Fruit fly (Drosophila melanogaster) whole organism, embryonic: ENCODE measurements around the gene CG5157.

Source experiments
- ATbp ChIP-seq: fragments of 200-800 bp; sonication (Bioruptor generic); optimal IDR thresholded peaks from 2 replicates; lab custom pipeline; 2017; ENCODE audit warnings: missing biosample characterization, mild to moderate bottlenecking, missing genetic modification characterization, missing genetic modification reagents
- CG10321 ChIP-seq: fragments of 200-800 bp; sonication (Bioruptor generic); IDR thresholded peaks from 2 replicates; pipeline ENCODE4 v1.3.6; 2022; ENCODE audit warnings: missing biosample characterization, missing genetic modification characterization
- CG10654 ChIP-seq: fragments of 200-800 bp; sonication (Bioruptor generic); optimal IDR thresholded peaks from 2 replicates; lab custom pipeline; 2016; ENCODE audit warnings: missing biosample characterization, missing genetic modification characterization
- CG10979 ChIP-seq: fragments of 200-800 bp; sonication (Bioruptor generic); optimal IDR thresholded peaks from 2 replicates; lab custom pipeline; 2018; ENCODE audit warnings: missing biosample characterization, mild to moderate bottlenecking, missing genetic modification characterization, moderate library complexity
- CG11504 ChIP-seq: fragments of 200-800 bp; sonication (Bioruptor generic); optimal IDR thresholded peaks from 3 replicates; lab custom pipeline; 2019; ENCODE audit warnings: missing biosample characterization, mild to moderate bottlenecking, missing genetic modification characterization, moderate library complexity
- CG14441 ChIP-seq: fragments of 200-800 bp; sonication (Bioruptor generic); IDR thresholded peaks from 2 replicates; pipeline ENCODE4 v1.3.6; 2022; ENCODE audit warnings: missing biosample characterization, missing genetic modification characterization
- CG14710 ChIP-seq: fragments of 200-800 bp; sonication (Bioruptor generic); optimal IDR thresholded peaks from 3 replicates; lab custom pipeline; 2019; ENCODE audit warnings: missing biosample characterization, mild to moderate bottlenecking, missing genetic modification characterization, moderate library complexity
- CG15073 ChIP-seq: fragments of 200-800 bp; sonication (Bioruptor generic); optimal IDR thresholded peaks from 2 replicates; lab custom pipeline; 2016; ENCODE audit warnings: missing biosample characterization, missing genetic modification characterization
- CG15479 ChIP-seq: fragments of 200-800 bp; sonication (Bioruptor generic); optimal IDR thresholded peaks from 3 replicates; lab custom pipeline; 2019; ENCODE audit warnings: missing biosample characterization, mild to moderate bottlenecking, missing genetic modification characterization, moderate library complexity
- CG17361 ChIP-seq: fragments of 200-800 bp; sonication (Bioruptor generic); IDR thresholded peaks from 3 replicates; pipeline ENCODE4 v1.3.6; 2022; ENCODE audit warnings: missing biosample characterization, missing genetic modification characterization
- CG18599 ChIP-seq: fragments of 200-800 bp; sonication (Bioruptor generic); optimal IDR thresholded peaks from 3 replicates; lab custom pipeline; 2017; ENCODE audit warnings: missing biosample characterization, missing genetic modification characterization, mild to moderate bottlenecking, moderate library complexity, missing genetic modification reagents
- CG2199 ChIP-seq: fragments of 200-800 bp; sonication (Bioruptor generic); IDR thresholded peaks from 3 replicates; pipeline ENCODE4 v1.3.6; 2022; ENCODE audit warnings: missing biosample characterization, missing genetic modification characterization
- CG4360 ChIP-seq: fragments of 200-800 bp; sonication (Bioruptor generic); IDR thresholded peaks from 2 replicates; pipeline ENCODE4 v1.3.6; 2022; ENCODE audit warnings: missing biosample characterization, missing genetic modification characterization
- CG43689 ChIP-seq: fragments of 200-800 bp; sonication (Bioruptor generic); IDR thresholded peaks from 2 replicates; pipeline ENCODE4 v1.3.6; 2022; ENCODE audit warnings: missing biosample characterization, missing genetic modification characterization
- CG6689 ChIP-seq: fragments of 200-800 bp; sonication (Bioruptor generic); IDR thresholded peaks from 2 replicates; pipeline ENCODE4 v1.3.6; 2022; ENCODE audit warnings: missing biosample characterization, missing genetic modification characterization
- CG7963 ChIP-seq: fragments of 200-800 bp; sonication (Bioruptor generic); IDR thresholded peaks from 3 replicates; pipeline ENCODE4 v1.3.6; 2022; ENCODE audit warnings: missing biosample characterization, missing genetic modification characterization; ENCODE audit not compliant: partially characterized antibody
- CG8290 ChIP-seq, 3 experiments: fragments of 200-800 bp; sonication (Bioruptor generic); optimal IDR thresholded peaks; 2 replicates each; lab custom pipeline; 2016 to 2019; ENCODE audit warnings: missing biosample characterization in 3 of 3, missing genetic modification characterization in 3 of 3, mild to moderate bottlenecking in 2 of 3, moderate library complexity in 1 of 3
- Deaf1 ChIP-seq: fragments of 200-800 bp; optimal IDR thresholded peaks from 3 replicates; lab custom pipeline; 2019; ENCODE audit warnings: missing biosample characterization, mild to moderate bottlenecking, missing genetic modification characterization, moderate library complexity
- ERR ChIP-seq: fragments of 200-800 bp; sonication (Bioruptor generic); optimal IDR thresholded peaks from 2 replicates; lab custom pipeline; 2016; ENCODE audit warnings: missing biosample characterization, missing genetic modification characterization
- H15 ChIP-seq: fragments of 200-800 bp; sonication (Bioruptor generic); IDR thresholded peaks from 3 replicates; pipeline ENCODE4 v1.3.6; 2022; ENCODE audit warnings: missing biosample characterization, missing genetic modification characterization
- Med ChIP-seq: fragments of 200-800 bp; sonication (Bioruptor generic); peaks from one replicate; lab custom pipeline; 2016; ENCODE audit warnings: missing biosample characterization, missing genetic modification characterization, mild to moderate bottlenecking, inconsistent platforms, moderate library complexity
- Meics ChIP-seq: fragments of 200-800 bp; sonication (Bioruptor generic); optimal IDR thresholded peaks from 2 replicates; lab custom pipeline; 2017; ENCODE audit warnings: missing biosample characterization, mild to moderate bottlenecking, missing genetic modification characterization
- NfI ChIP-seq: fragments of 200-800 bp; sonication (Bioruptor generic); optimal IDR thresholded peaks from 3 replicates; lab custom pipeline; 2018; ENCODE audit warnings: missing biosample characterization, mild to moderate bottlenecking, missing genetic modification characterization, moderate library complexity
- TFAM ChIP-seq: fragments of 200-800 bp; sonication (Bioruptor generic); optimal IDR thresholded peaks from 2 replicates; lab custom pipeline; 2017; ENCODE audit warnings: missing biosample characterization, missing genetic modification characterization, inconsistent platforms
- Xrp1 ChIP-seq: fragments of 200-800 bp; sonication (Bioruptor generic); IDR thresholded peaks from 2 replicates; pipeline ENCODE4 v1.3.6; 2022; ENCODE audit warnings: missing biosample characterization, missing genetic modification characterization
- cg ChIP-seq: fragments of 200-800 bp; sonication (Bioruptor generic); optimal IDR thresholded peaks from 3 replicates; lab custom pipeline; 2019; ENCODE audit warnings: missing biosample characterization, mild to moderate bottlenecking, missing genetic modification characterization, moderate library complexity
- ci ChIP-seq: fragments of 200-800 bp; sonication (Bioruptor generic); IDR thresholded peaks from 3 replicates; pipeline ENCODE4 v1.3.6; 2022; ENCODE audit warnings: missing biosample characterization, missing genetic modification characterization
- corto ChIP-seq: fragments of 200-800 bp; sonication (Bioruptor generic); optimal IDR thresholded peaks from 2 replicates; lab custom pipeline; 2016; ENCODE audit warnings: missing biosample characterization, mild to moderate bottlenecking, missing genetic modification characterization, moderate library complexity
- esg ChIP-seq: fragments of 200-800 bp; sonication (Bioruptor generic); conservative IDR thresholded peaks from 2 replicates; pipeline ENCODE4 v1.3.6; 2022; ENCODE audit warnings: missing biosample characterization, missing genetic modification characterization
- eyg ChIP-seq: fragments of 200-800 bp; sonication (Bioruptor generic); optimal IDR thresholded peaks from 3 replicates; lab custom pipeline; 2016; ENCODE audit warnings: missing biosample characterization, missing genetic modification characterization
- gcm2 ChIP-seq: fragments of 200-800 bp; sonication (Bioruptor generic); optimal IDR thresholded peaks from 2 replicates; lab custom pipeline; 2016; ENCODE audit warnings: missing biosample characterization, missing genetic modification characterization
- inv ChIP-seq: fragments of 200-800 bp; sonication (Bioruptor generic); IDR thresholded peaks from 2 replicates; pipeline ENCODE4 v1.3.6; 2022; ENCODE audit warnings: missing biosample characterization, missing genetic modification characterization; ENCODE audit not compliant: partially characterized antibody
- kah ChIP-seq: fragments of 200-800 bp; sonication (Bioruptor generic); optimal IDR thresholded peaks from 2 replicates; lab custom pipeline; 2018; ENCODE audit warnings: missing biosample characterization, mild to moderate bottlenecking, missing genetic modification characterization
- nerfin-1 ChIP-seq: fragments of 200-800 bp; sonication (Bioruptor generic); optimal IDR thresholded peaks from 3 replicates; lab custom pipeline; 2019; ENCODE audit warnings: missing biosample characterization, mild to moderate bottlenecking, missing genetic modification characterization, moderate library complexity
- nmo ChIP-seq: fragments of 200-800 bp; sonication (Bioruptor generic); optimal IDR thresholded peaks from 2 replicates; lab custom pipeline; 2018; ENCODE audit warnings: missing biosample characterization, mild to moderate bottlenecking, missing genetic modification characterization, moderate library complexity
- nom ChIP-seq: fragments of 200-800 bp; sonication (Bioruptor generic); optimal IDR thresholded peaks from 2 replicates; lab custom pipeline; 2017; ENCODE audit warnings: missing biosample characterization, missing genetic modification characterization, mild to moderate bottlenecking, moderate library complexity, missing genetic modification reagents
- phol ChIP-seq: fragments of 200-800 bp; sonication (Bioruptor generic); optimal IDR thresholded peaks from 3 replicates; lab custom pipeline; 2018; ENCODE audit warnings: missing biosample characterization, mild to moderate bottlenecking, missing genetic modification characterization, moderate library complexity
- pros ChIP-seq: fragments of 200-800 bp; sonication (Bioruptor generic); optimal IDR thresholded peaks from 3 replicates; lab custom pipeline; 2019; ENCODE audit warnings: missing biosample characterization, mild to moderate bottlenecking, missing genetic modification characterization, moderate library complexity
- sc ChIP-seq, 3 experiments: fragments of >200 bp in 2 of 3; fragments of 200-800 bp in 1 of 3; sonication (Bioruptor generic) in 1 of 3; optimal IDR thresholded peaks; 2 replicates in 2 of 3; 3 replicates in 1 of 3; lab custom pipeline; 2017; ENCODE audit warnings: mild to moderate bottlenecking in 1 of 3, missing biosample characterization in 1 of 3, missing genetic modification characterization in 1 of 3, missing genetic modification reagents in 1 of 3
- stwl ChIP-seq: fragments of 200-800 bp; sonication (Bioruptor generic); optimal IDR thresholded peaks from 3 replicates; lab custom pipeline; 2018; ENCODE audit warnings: missing biosample characterization, mild to moderate bottlenecking, missing genetic modification characterization, moderate library complexity
- tll ChIP-seq, 2 experiments: fragments of 200-800 bp in 1 of 2; fragments of >200 bp in 1 of 2; sonication (Bioruptor generic) in 1 of 2; optimal IDR thresholded peaks; 2 replicates each; lab custom pipeline; 2017 to 2019; ENCODE audit warnings: missing biosample characterization in 2 of 2, missing genetic modification characterization in 2 of 2, mild to moderate bottlenecking in 1 of 2, moderate library complexity in 1 of 2
- toy ChIP-seq: fragments of 200-800 bp; sonication (Bioruptor generic); IDR thresholded peaks from 2 replicates; pipeline ENCODE4 v1.3.6; 2022; ENCODE audit warnings: missing biosample characterization, missing genetic modification characterization
- trem ChIP-seq: fragments of 200-800 bp; optimal IDR thresholded peaks from 3 replicates; lab custom pipeline; 2019; ENCODE audit warnings: missing biosample characterization, mild to moderate bottlenecking, missing genetic modification characterization, moderate library complexity
- vvl ChIP-seq: fragments of 200-800 bp; sonication (Bioruptor generic); IDR thresholded peaks from 2 replicates; pipeline ENCODE4 v1.3.6; 2022; ENCODE audit warnings: missing biosample characterization, missing genetic modification characterization
- zen ChIP-seq: fragments of 200-800 bp; sonication (Bioruptor generic); optimal IDR thresholded peaks from 3 replicates; lab custom pipeline; 2018; ENCODE audit warnings: missing biosample characterization, mild to moderate bottlenecking, missing genetic modification characterization, moderate library complexity

CG5157 gene

dm6 chr3L:16181330-16181830 is 43.7 kb upstream of the CG5157 start (continued):
- TF ChIP-seq CG18599 (GFP tag; lab: Kevin White, UChicago) (no peak), TFAM (GFP tag; lab: Kevin White, UChicago) (no peak), NfI (GFP tag; lab: Kevin White, UChicago) (no peak), CG15073 (GFP tag; lab: Kevin White, UChicago) (no peak), CG7963 (0 out of 3 replicates have a peak, but pooled peaks have one; percentile 29), CG14441 (GFP tag; lab: Robert Waterston, UW) (no peak), phol (tag; lab: Kevin White, UChicago) (peak; percentile 74), nmo (GFP tag; lab: Kevin White, UChicago) (peak; percentile 75), CG17361 (GFP tag; lab: Robert Waterston, UW) (0 out of 3 replicates have a peak, but pooled peaks have one; percentile 20), toy (no peak), esg (GFP tag; lab: Robert Waterston, UW) (0 out of 2 replicates have a peak, but pooled peaks have one; percentile 10), CG10654 (GFP tag; lab: Kevin White, UChicago) (peak; percentile 3), CG10979 (tag; lab: Kevin White, UChicago) (peak; percentile 64), CG10321 (peak; percentile 36; the same call in 1 of the 2 replicates), ci (GFP tag; lab: Robert Waterston, UW) (peak; percentile 39; the same call in 1 of the 3 replicates), CG14710 (peak; percentile 30), CG6689 (peak; percentile 15; the same call in 1 of the 2 replicates), CG8290 (GFP tag; optimal IDR thresholded peaks at IDR 0.05; lab: Kevin White, UChicago) (peak; percentile 5), CG8290 (tag; optimal IDR thresholded peaks at IDR 0.05; lab: Kevin White, UChicago) (no peak), Xrp1 (GFP tag; lab: Robert Waterston, UW) (peak; percentile 56; the same call in 1 of the 2 replicates), Med (GFP tag; lab: Kevin White, UChicago) (peak; percentile 15), inv (GFP tag; lab: Robert Waterston, UW) (no peak), corto (peak; percentile 55), nom (peak; percentile 73), CG11504 (peak; percentile 42), trem (tag; lab: Kevin White, UChicago) (peak; percentile 53), eyg (GFP tag; lab: Kevin White, UChicago) (no peak), Meics (peak; percentile 22)
- TF ChIP-seq, all 482 proteins: peak for 50

dm6 chr3L:16178433-16178832 is 40.8 kb upstream of the CG5157 start:
- TF ChIP-seq Med (GFP tag; lab: Kevin White, UChicago): peak; percentile 67
- TF ChIP-seq ci (GFP tag; lab: Robert Waterston, UW): peak; percentile 23; the same call in 1 of the 3 replicates
- peak; percentile 28 for TF ChIP-seq CG15479 (GFP tag; lab: Kevin White, UChicago)
- TF ChIP-seq kah: peak; percentile 85
- TF ChIP-seq nerfin-1 (tag; lab: Kevin White, UChicago): peak; percentile 41
- TF ChIP-seq zen (tag; lab: Kevin White, UChicago): peak; percentile 52
- TF ChIP-seq stwl (tag; lab: Kevin White, UChicago): peak; percentile 0
- no peak for TF ChIP-seq CG43689 (GFP tag; lab: Robert Waterston, UW)
- peak; percentile 62; the same call in 1 of the 3 replicates for TF ChIP-seq CG2199 (GFP tag; lab: Robert Waterston, UW)
- peak in 1 of 2 experiments; percentile 25 for TF ChIP-seq tll (GFP tag; optimal IDR thresholded peaks at IDR 0.05; lab: Kevin White, UChicago)
- TF ChIP-seq phol (tag; lab: Kevin White, UChicago): no peak
- TF ChIP-seq gcm2 (GFP tag; lab: Kevin White, UChicago): no peak
- 0 out of 3 replicates have a peak, but pooled peaks have one; percentile 34 for TF ChIP-seq H15 (GFP tag; lab: Robert Waterston, UW)
- 0 out of 2 replicates have a peak, but pooled peaks have one; percentile 23 for TF ChIP-seq vvl (GFP tag; lab: Robert Waterston, UW)
- TF ChIP-seq Deaf1 (tag; lab: Kevin White, UChicago): peak; percentile 29
- TF ChIP-seq nom: peak; percentile 21
- peak; percentile 15 for TF ChIP-seq ATbp (GFP tag; lab: Kevin White, UChicago)
- no peak for TF ChIP-seq ERR (GFP tag; lab: Kevin White, UChicago)
- TF ChIP-seq pros (GFP tag; lab: Kevin White, UChicago): peak; percentile 32
- peak; percentile 97 for TF ChIP-seq CG4360
- TF ChIP-seq sc (optimal IDR thresholded peaks at IDR 0.05; lab: Kevin White, UChicago): no peak
- no peak for TF ChIP-seq sc (GFP tag; optimal IDR thresholded peaks at IDR 0.05; lab: Kevin White, UChicago)
- TF ChIP-seq cg (GFP tag; lab: Kevin White, UChicago): peak; percentile 62
- no peak for TF ChIP-seq CG17361 (GFP tag; lab: Robert Waterston, UW)
- peak; percentile 15 for TF ChIP-seq corto
- TF ChIP-seq, all 482 proteins: peak for 18
